Fruit fly (Drosophila melanogaster) whole organism, prepupa: ENCODE results near the gene Mo25.

Source experiments
- CG7368 ChIP-seq: fragments of 200-800 bp; sonication (Bioruptor generic); optimal IDR thresholded peaks from 3 replicates; lab custom pipeline; 2016; ENCODE audit warnings: missing biosample characterization, missing genetic modification characterization
- Hr38 ChIP-seq: sonication (Bioruptor generic); optimal IDR thresholded peaks from 2 replicates; lab custom pipeline; 2016; ENCODE audit warnings: missing biosample characterization, missing genetic modification characterization

DNA sequence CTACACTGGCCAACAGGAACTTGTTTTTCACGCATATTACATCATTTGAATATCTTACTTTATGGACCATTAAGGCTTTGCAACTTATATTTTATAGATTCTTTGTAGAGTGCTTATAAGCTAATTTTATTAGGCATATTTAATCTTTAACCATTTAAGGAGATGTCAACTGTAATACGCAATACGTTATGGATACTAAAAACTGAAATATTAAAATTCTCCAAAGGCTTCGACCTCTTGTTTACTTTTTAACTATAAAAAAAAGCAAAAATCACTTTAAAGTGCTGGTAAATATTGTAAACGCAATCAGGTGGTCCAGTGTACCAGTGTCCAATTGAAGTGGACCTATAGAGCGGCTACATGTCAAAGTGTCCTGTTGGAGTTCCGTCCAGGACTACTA, 41.7 kb upstream of the Mo25 start:
- TF ChIP-seq CG7368 (GFP tag; lab: Kevin White, UChicago) (no peak), Hr38 (GFP tag; lab: Kevin White, UChicago) (no peak)
